Worm (Caenorhabditis elegans): ENCODE results near the gene unc-104.
A peak's percentile ranks its signal among the peaks of the same experiment; 100 is the strongest.
"Not testable (repeated sequence)": the region's sequence is repeated elsewhere in the genome, so short reads cannot be mapped to it uniquely, and the experiment has no call there.

The unc-104 gene

DNA sequence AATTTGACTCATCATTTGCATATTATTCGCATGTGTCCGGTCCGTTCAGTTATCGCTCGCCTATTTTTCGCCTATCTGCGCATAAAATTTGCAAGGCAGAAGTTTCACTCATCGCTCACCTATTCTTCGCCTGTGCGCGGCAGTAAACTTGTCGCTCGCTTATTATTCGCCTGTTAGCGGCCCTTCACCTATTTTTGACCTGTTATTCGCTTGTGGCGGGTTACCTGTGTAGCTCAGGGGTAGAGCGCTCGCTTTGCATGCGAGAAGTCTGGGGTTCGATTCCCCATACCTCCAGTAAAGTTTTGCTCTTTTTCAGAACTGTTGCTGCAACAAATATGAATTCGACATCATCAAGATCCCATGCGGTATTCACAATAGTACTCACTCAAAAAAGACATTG is 6.6 kb downstream of the unc-104 start:
- peak; percentile 54 for TF ChIP-seq sptf-2 (GFP tag; optimal IDR thresholded peaks at IDR 0.05)
- peak; percentile 93; the same call in 1 of the 2 replicates for TF ChIP-seq nhr-120 (GFP tag; IDR thresholded peaks at IDR 0.05)
- peak; percentile 78; the same call in 1 of the 2 replicates for TF ChIP-seq Y95B8A.8 (GFP tag; IDR thresholded peaks at IDR 0.05)
- TF ChIP-seq egrh-3 (GFP tag; IDR thresholded peaks at IDR 0.05), result peak; percentile 65
- TF ChIP-seq ceh-27 (GFP tag; optimal IDR thresholded peaks at IDR 0.05), result peak; percentile 53
- peak; percentile 86 for TF ChIP-seq nhr-90 (tag; optimal IDR thresholded peaks at IDR 0.05)
- TF ChIP-seq T07F8.4 (tag; optimal IDR thresholded peaks at IDR 0.05), result peak; percentile 28
- peak; percentile 18 for TF ChIP-seq ztf-26 (tag; optimal IDR thresholded peaks at IDR 0.05)
- 0 out of 2 replicates have a peak, but pooled peaks have one; percentile 23 for TF ChIP-seq B0336.3 (GFP tag; IDR thresholded peaks at IDR 0.05)
- peak; percentile 86 for TF ChIP-seq dox-1 (GFP tag; IDR thresholded peaks at IDR 0.05)
- TF ChIP-seq ceh-58 (GFP tag; IDR thresholded peaks at IDR 0.05), result peak; percentile 52; the same call in 1 of the 2 replicates
- TF ChIP-seq B0035.1 (tag; optimal IDR thresholded peaks at IDR 0.05), result peak; percentile 16
- TF ChIP-seq somi-1 (GFP tag; optimal IDR thresholded peaks at IDR 0.05), result peak; percentile 69
- TF ChIP-seq hmg-20 (GFP tag; IDR thresholded peaks at IDR 0.05), result peak; percentile 64
- peak; percentile 50 for TF ChIP-seq rcor-1 (GFP tag; IDR thresholded peaks at IDR 0.05)
- 0 out of 2 replicates have a peak, but pooled peaks have one; percentile 60 for TF ChIP-seq ztf-6 (GFP tag; IDR thresholded peaks at IDR 0.05)
- TF ChIP-seq F49E8.2 (tag; optimal IDR thresholded peaks at IDR 0.05; ENCODE audit: insufficient read depth), result peak; percentile 21
- peak; percentile 74 for TF ChIP-seq zim-3 (tag; optimal IDR thresholded peaks at IDR 0.05)
- peak; percentile 94 for TF ChIP-seq egl-44 (GFP tag; IDR thresholded peaks at IDR 0.05)
- peak; percentile 76 for TF ChIP-seq hmg-1.2 (GFP tag; IDR thresholded peaks at IDR 0.05)
- TF ChIP-seq B0261.1 (tag; optimal IDR thresholded peaks at IDR 0.05), result peak; percentile 87
- TF ChIP-seq T26A5.8 (tag; optimal IDR thresholded peaks at IDR 0.05), result peak; percentile 43
- TF ChIP-seq cebp-1 (GFP tag; IDR thresholded peaks at IDR 0.05), result not testable (repeated sequence)
- TF ChIP-seq cebp-1 (tag; optimal IDR thresholded peaks at IDR 0.05), result peak; percentile 66
- peak; percentile 72 for TF ChIP-seq F52B5.7 (tag; optimal IDR thresholded peaks at IDR 0.05)
- TF ChIP-seq attf-6 (GFP tag; IDR thresholded peaks at IDR 0.05), result peak; percentile 59; the same call in 1 of the 2 replicates
- TF ChIP-seq lin-54 (GFP tag; optimal IDR thresholded peaks at IDR 0.05), result peak; percentile 23
- TF ChIP-seq chd-7 (tag; optimal IDR thresholded peaks at IDR 0.05), result peak; percentile 49
- TF ChIP-seq ceh-100 (GFP tag; IDR thresholded peaks at IDR 0.05), result peak; percentile 73
- peak; percentile 7 for TF ChIP-seq tlf-1 (GFP tag; optimal IDR thresholded peaks at IDR 0.05)
- peak; percentile 38 for TF ChIP-seq hrde-1 (tag; optimal IDR thresholded peaks at IDR 0.05; ENCODE audit: borderline replicate concordance)
- peak; percentile 65; the same call in 1 of the 2 replicates for TF ChIP-seq Y56A3A.18 (GFP tag; IDR thresholded peaks at IDR 0.05)
- TF ChIP-seq repo-1 (tag; optimal IDR thresholded peaks at IDR 0.05), result peak; percentile 54
- TF ChIP-seq nhr-80 (tag; optimal IDR thresholded peaks at IDR 0.05), result peak; percentile 9
- peak; percentile 78 for TF ChIP-seq Y79H2A.3 (GFP tag; conservative IDR thresholded peaks at IDR 0.05)
- TF ChIP-seq him-1 (tag; optimal IDR thresholded peaks at IDR 0.05), result peak; percentile 85
- TF ChIP-seq mxl-1 (tag; optimal IDR thresholded peaks at IDR 0.05), result peak; percentile 50
- peak; percentile 27 for TF ChIP-seq madf-10 (tag; optimal IDR thresholded peaks at IDR 0.05)
- TF ChIP-seq F57C9.4 (tag; optimal IDR thresholded peaks at IDR 0.05), result peak; percentile 21
- peak; percentile 58 for TF ChIP-seq rpc-1 (optimal IDR thresholded peaks at IDR 0.05)
- peak; percentile 84 for TF ChIP-seq rpc-1 (tag; optimal IDR thresholded peaks at IDR 0.05)
- TF ChIP-seq C17E4.6 (GFP tag; IDR thresholded peaks at IDR 0.05), result peak; percentile 72; the same call in 1 of the 2 replicates
- peak; percentile 95 for TF ChIP-seq ztf-25 (GFP tag; IDR thresholded peaks at IDR 0.05)
- TF ChIP-seq tbp1 (GFP tag; optimal IDR thresholded peaks at IDR 0.05), result peak; percentile 98
- peak; percentile 69 for TF ChIP-seq madf-6 (GFP tag; IDR thresholded peaks at IDR 0.05)
- peak; percentile 62 for TF ChIP-seq zfh-2 (GFP tag; conservative IDR thresholded peaks at IDR 0.05)
- TF ChIP-seq lsl-1 (GFP tag; optimal IDR thresholded peaks at IDR 0.05), result peak; percentile 50
- TF ChIP-seq B0019.2 (GFP tag; conservative IDR thresholded peaks at IDR 0.05), result peak; percentile 43
- TF ChIP-seq snpc-1.3 (tag; optimal IDR thresholded peaks at IDR 0.05; ENCODE audit: insufficient read depth), result peak; percentile 15
